Fruit fly (Drosophila melanogaster): ENCODE results near the gene CG32650.

DNA sequence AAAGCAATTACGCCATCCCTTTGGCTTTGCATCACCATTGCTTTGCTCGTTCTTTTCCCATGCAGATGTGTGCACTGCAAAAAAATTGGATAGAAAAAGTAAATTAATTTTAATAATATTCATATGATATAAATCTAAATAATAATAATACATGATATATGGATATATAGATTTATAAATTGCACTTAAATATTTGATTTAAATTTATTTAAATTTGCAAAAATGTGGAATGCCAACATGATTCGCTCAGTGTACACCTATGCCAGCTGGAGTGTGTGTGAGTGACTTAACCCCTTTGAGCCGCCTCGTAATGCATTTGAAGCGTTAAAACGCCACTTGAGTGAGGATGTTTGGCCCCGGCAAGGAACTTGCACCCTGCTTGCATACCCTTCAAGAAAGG lies 15.3 kb upstream of the CG32650 start:
- TF ChIP-seq CTCF (optimal IDR thresholded peaks at IDR 0.05) (no peak), CG8478 (optimal IDR thresholded peaks at IDR 0.05) (no peak)
